Fruit fly (Drosophila melanogaster) whole organism, embryonic: ENCODE measurements around the gene dpp.

Experiments used
- Atf3 ChIP-seq: fragments of 200-800 bp; sonication (Bioruptor generic); optimal IDR thresholded peaks from 3 replicates; lab custom pipeline; 2016; ENCODE audit warnings: missing biosample characterization, missing genetic modification characterization
- CG10462 ChIP-seq: fragments of 200-800 bp; sonication (Bioruptor generic); optimal IDR thresholded peaks from 2 replicates; lab custom pipeline; 2016; ENCODE audit warnings: missing biosample characterization, missing genetic modification characterization
- CG11456 ChIP-seq: fragments of 200-800 bp; sonication (Bioruptor generic); IDR thresholded peaks from 3 replicates; pipeline ENCODE4 v1.3.6; 2022; ENCODE audit warnings: missing biosample characterization, missing genetic modification characterization
- CG12104 ChIP-seq: fragments of 200-800 bp; sonication (Bioruptor generic); optimal IDR thresholded peaks from 3 replicates; lab custom pipeline; 2016; ENCODE audit warnings: missing biosample characterization, missing genetic modification characterization
- CG12219 ChIP-seq: fragments of 200-800 bp; sonication (Bioruptor generic); optimal IDR thresholded peaks from 3 replicates; lab custom pipeline; 2018; ENCODE audit warnings: missing biosample characterization, mild to moderate bottlenecking, missing genetic modification characterization
- CG14667 ChIP-seq: fragments of 200-800 bp; sonication (Bioruptor generic); IDR thresholded peaks from 2 replicates; pipeline ENCODE4 v1.3.6; 2022; ENCODE audit warnings: missing biosample characterization, missing genetic modification characterization
- CG15011 ChIP-seq: fragments of 200-800 bp; sonication (Bioruptor generic); optimal IDR thresholded peaks from 3 replicates; lab custom pipeline; 2018; ENCODE audit warnings: missing biosample characterization, mild to moderate bottlenecking, missing genetic modification characterization
- CG1602 ChIP-seq: fragments of 200-800 bp; sonication (Bioruptor generic); optimal IDR thresholded peaks from 3 replicates; lab custom pipeline; 2016; ENCODE audit warnings: missing biosample characterization, missing genetic modification characterization
- CG1832 ChIP-seq: fragments of 200-800 bp; sonication (Bioruptor generic); optimal IDR thresholded peaks from 2 replicates; lab custom pipeline; 2017; ENCODE audit warnings: missing biosample characterization, mild to moderate bottlenecking, missing genetic modification characterization, inconsistent platforms
- CG2116 ChIP-seq: fragments of 200-800 bp; sonication (Bioruptor generic); optimal IDR thresholded peaks from 3 replicates; lab custom pipeline; 2018; ENCODE audit warnings: missing biosample characterization, mild to moderate bottlenecking, missing genetic modification characterization
- CG2120 ChIP-seq: fragments of 200-800 bp; sonication (Bioruptor generic); optimal IDR thresholded peaks from 3 replicates; lab custom pipeline; 2016; ENCODE audit warnings: missing biosample characterization, missing genetic modification characterization
- CG2129 ChIP-seq: fragments of 200-800 bp; sonication (Bioruptor generic); IDR thresholded peaks from 2 replicates; pipeline ENCODE4 v1.3.6; 2022; ENCODE audit warnings: missing biosample characterization, missing genetic modification characterization; ENCODE audit not compliant: partially characterized antibody
- CG32532 ChIP-seq: fragments of 200-800 bp; sonication (Bioruptor generic); IDR thresholded peaks from 2 replicates; pipeline ENCODE4 v1.3.6; 2022; ENCODE audit warnings: missing biosample characterization, missing genetic modification characterization
- CG32767 ChIP-seq: fragments of 200-800 bp; sonication (Bioruptor generic); IDR thresholded peaks from 2 replicates; pipeline ENCODE4 v1.3.6; 2022; ENCODE audit warnings: missing biosample characterization, missing genetic modification characterization
- CG33557 ChIP-seq: fragments of 200-800 bp; sonication (Bioruptor generic); optimal IDR thresholded peaks from 2 replicates; lab custom pipeline; 2019; ENCODE audit warnings: missing biosample characterization, mild to moderate bottlenecking, missing genetic modification characterization, moderate library complexity
- CG3838 ChIP-seq: fragments of 200-800 bp; sonication (Bioruptor generic); optimal IDR thresholded peaks from 3 replicates; lab custom pipeline; 2016; ENCODE audit warnings: missing biosample characterization, missing genetic modification characterization
- CG4707 ChIP-seq: fragments of 200-800 bp; sonication (Bioruptor generic); optimal IDR thresholded peaks from 2 replicates; lab custom pipeline; 2018; ENCODE audit warnings: missing biosample characterization, mild to moderate bottlenecking, missing genetic modification characterization, moderate library complexity
- CG8765 ChIP-seq: fragments of 200-800 bp; sonication (Bioruptor generic); IDR thresholded peaks from 2 replicates; pipeline ENCODE4 v1.3.6; 2022; ENCODE audit warnings: missing biosample characterization, missing genetic modification characterization
- Camta ChIP-seq: fragments of 200-800 bp; sonication (Bioruptor generic); optimal IDR thresholded peaks from 2 replicates; lab custom pipeline; 2016; ENCODE audit warnings: missing biosample characterization, missing genetic modification characterization
- Chrac-16 ChIP-seq: fragments of 200-800 bp; sonication (Bioruptor generic); optimal IDR thresholded peaks from 3 replicates; lab custom pipeline; 2016; ENCODE audit warnings: missing biosample characterization, missing genetic modification characterization
- Dip3 ChIP-seq: fragments of 200-800 bp; sonication (Bioruptor generic); optimal IDR thresholded peaks from 3 replicates; lab custom pipeline; 2016; ENCODE audit warnings: missing biosample characterization, missing genetic modification characterization
- Eip74EF ChIP-seq, 2 experiments: fragments of 200-800 bp in 1 of 2; fragments of >200 bp in 1 of 2; sonication (Bioruptor generic) in 1 of 2; optimal IDR thresholded peaks; 2 replicates each; lab custom pipeline; 2017 to 2019; ENCODE audit warnings: missing biosample characterization in 2 of 2, missing genetic modification characterization in 2 of 2, mild to moderate bottlenecking in 1 of 2, moderate library complexity in 1 of 2
- Ets97D ChIP-seq: fragments of 200-800 bp; sonication (Bioruptor generic); optimal IDR thresholded peaks from 3 replicates; lab custom pipeline; 2016; ENCODE audit warnings: missing biosample characterization, missing genetic modification characterization
- H2.0 ChIP-seq: fragments of 200-800 bp; sonication (Bioruptor generic); IDR thresholded peaks from 2 replicates; pipeline ENCODE4 v1.3.6; 2022; ENCODE audit warnings: missing biosample characterization, missing genetic modification characterization
- HLH3B ChIP-seq: fragments of 200-800 bp; sonication (Bioruptor generic); IDR thresholded peaks from 2 replicates; pipeline ENCODE4 v1.3.6; 2022; ENCODE audit warnings: missing biosample characterization, missing genetic modification characterization
- Hey ChIP-seq: fragments of 200-800 bp; sonication (Bioruptor generic); optimal IDR thresholded peaks from 3 replicates; lab custom pipeline; 2018; ENCODE audit warnings: missing biosample characterization, mild to moderate bottlenecking, missing genetic modification characterization
- Kr ChIP-seq: fragments of 200-800 bp; sonication (Bioruptor generic); optimal IDR thresholded peaks from 2 replicates; lab custom pipeline; 2017; ENCODE audit warnings: missing biosample characterization, mild to moderate bottlenecking, missing genetic modification characterization
- Oli ChIP-seq: fragments of 200-800 bp; sonication (Bioruptor generic); optimal IDR thresholded peaks from 2 replicates; lab custom pipeline; 2018; ENCODE audit warnings: missing biosample characterization, mild to moderate bottlenecking, missing genetic modification characterization, moderate library complexity
- Pdp1 ChIP-seq, 2 experiments: fragments of 200-800 bp; sonication (Bioruptor generic); optimal IDR thresholded peaks; 3 replicates each; lab custom pipeline; 2016; ENCODE audit warnings: missing biosample characterization in 2 of 2, missing genetic modification characterization in 2 of 2, mild to moderate bottlenecking in 1 of 2, moderate library complexity in 1 of 2
- Poxn ChIP-seq: fragments of 200-800 bp; sonication (Bioruptor generic); IDR thresholded peaks from 2 replicates; pipeline ENCODE4 v1.3.6; 2022; ENCODE audit warnings: missing biosample characterization, missing genetic modification characterization
- Rfx ChIP-seq: fragments of 200-800 bp; sonication (Bioruptor generic); IDR thresholded peaks from 2 replicates; pipeline ENCODE4 v1.3.6; 2022; ENCODE audit warnings: missing biosample characterization, missing genetic modification characterization
- Ssrp ChIP-seq: fragments of 200-800 bp; sonication (Bioruptor generic); optimal IDR thresholded peaks from 2 replicates; lab custom pipeline; 2018; ENCODE audit warnings: missing biosample characterization, mild to moderate bottlenecking, missing genetic modification characterization, moderate library complexity
- ac ChIP-seq: fragments of 200-800 bp; sonication (Bioruptor generic); optimal IDR thresholded peaks from 3 replicates; lab custom pipeline; 2017; ENCODE audit warnings: missing biosample characterization, mild to moderate bottlenecking, missing genetic modification characterization
- al ChIP-seq: fragments of 200-800 bp; sonication (Bioruptor generic); IDR thresholded peaks from 2 replicates; pipeline ENCODE4 v1.3.6; 2022; ENCODE audit warnings: missing biosample characterization, missing genetic modification characterization
- bab2 ChIP-seq: fragments of 200-800 bp; sonication (Bioruptor generic); optimal IDR thresholded peaks from 2 replicates; lab custom pipeline; 2016; ENCODE audit warnings: missing biosample characterization, missing genetic modification characterization
- cato ChIP-seq: fragments of 200-800 bp; sonication (Bioruptor generic); optimal IDR thresholded peaks from 2 replicates; lab custom pipeline; 2016; ENCODE audit warnings: missing biosample characterization, missing genetic modification characterization, borderline replicate concordance
- da ChIP-seq: fragments of 200-800 bp; sonication (Bioruptor generic); optimal IDR thresholded peaks from 2 replicates; lab custom pipeline; 2016; ENCODE audit warnings: missing biosample characterization, missing genetic modification characterization
- dmrt99B ChIP-seq: fragments of 200-800 bp; sonication (Bioruptor generic); optimal IDR thresholded peaks from 2 replicates; lab custom pipeline; 2018; ENCODE audit warnings: missing biosample characterization, mild to moderate bottlenecking, missing genetic modification characterization, moderate library complexity
- esg ChIP-seq: fragments of 200-800 bp; sonication (Bioruptor generic); conservative IDR thresholded peaks from 2 replicates; pipeline ENCODE4 v1.3.6; 2022; ENCODE audit warnings: missing biosample characterization, missing genetic modification characterization
- gcm2 ChIP-seq: fragments of 200-800 bp; sonication (Bioruptor generic); optimal IDR thresholded peaks from 2 replicates; lab custom pipeline; 2016; ENCODE audit warnings: missing biosample characterization, missing genetic modification characterization
- lola ChIP-seq, 3 experiments: fragments of >200 bp in 2 of 3; fragments of 200-800 bp in 1 of 3; sonication (Bioruptor generic) in 1 of 3; optimal IDR thresholded peaks; 2 replicates each; lab custom pipeline; 2017 to 2019; ENCODE audit warnings: missing biosample characterization in 3 of 3, missing genetic modification characterization in 3 of 3, mild to moderate bottlenecking in 1 of 3, moderate library complexity in 1 of 3
- pum ChIP-seq: fragments of 200-800 bp; sonication (Bioruptor generic); optimal IDR thresholded peaks from 2 replicates; lab custom pipeline; 2016; ENCODE audit warnings: missing biosample characterization, missing genetic modification characterization
- ro ChIP-seq: fragments of 200-800 bp; sonication (Bioruptor generic); IDR thresholded peaks from 2 replicates; pipeline ENCODE4 v1.3.6; 2022; ENCODE audit warnings: missing biosample characterization, missing genetic modification characterization
- sisA ChIP-seq: fragments of 200-800 bp; sonication (Bioruptor generic); IDR thresholded peaks from 2 replicates; pipeline ENCODE4 v1.3.6; 2022; ENCODE audit warnings: missing biosample characterization, missing genetic modification characterization
- slbo ChIP-seq: fragments of 200-800 bp; sonication (Bioruptor generic); IDR thresholded peaks from 2 replicates; pipeline ENCODE4 v1.3.6; 2022; ENCODE audit warnings: missing biosample characterization, missing genetic modification characterization
- sr ChIP-seq: fragments of 200-800 bp; sonication (Bioruptor generic); IDR thresholded peaks from 3 replicates; pipeline ENCODE4 v1.3.6; 2022; ENCODE audit warnings: missing biosample characterization, missing genetic modification characterization
- tio ChIP-seq: fragments of 200-800 bp; sonication (Bioruptor generic); optimal IDR thresholded peaks from 2 replicates; lab custom pipeline; 2017; ENCODE audit warnings: missing biosample characterization, missing genetic modification characterization, inconsistent platforms
- unc-4 ChIP-seq: fragments of 200-800 bp; sonication (Bioruptor generic); IDR thresholded peaks from 2 replicates; pipeline ENCODE4 v1.3.6; 2022; ENCODE audit warnings: missing biosample characterization, missing genetic modification characterization; ENCODE audit not compliant: partially characterized antibody
- zf30C ChIP-seq: fragments of 200-800 bp; sonication (Bioruptor generic); optimal IDR thresholded peaks from 3 replicates; lab custom pipeline; 2018; ENCODE audit warnings: missing biosample characterization, mild to moderate bottlenecking, missing genetic modification characterization

The dpp gene

DNA sequence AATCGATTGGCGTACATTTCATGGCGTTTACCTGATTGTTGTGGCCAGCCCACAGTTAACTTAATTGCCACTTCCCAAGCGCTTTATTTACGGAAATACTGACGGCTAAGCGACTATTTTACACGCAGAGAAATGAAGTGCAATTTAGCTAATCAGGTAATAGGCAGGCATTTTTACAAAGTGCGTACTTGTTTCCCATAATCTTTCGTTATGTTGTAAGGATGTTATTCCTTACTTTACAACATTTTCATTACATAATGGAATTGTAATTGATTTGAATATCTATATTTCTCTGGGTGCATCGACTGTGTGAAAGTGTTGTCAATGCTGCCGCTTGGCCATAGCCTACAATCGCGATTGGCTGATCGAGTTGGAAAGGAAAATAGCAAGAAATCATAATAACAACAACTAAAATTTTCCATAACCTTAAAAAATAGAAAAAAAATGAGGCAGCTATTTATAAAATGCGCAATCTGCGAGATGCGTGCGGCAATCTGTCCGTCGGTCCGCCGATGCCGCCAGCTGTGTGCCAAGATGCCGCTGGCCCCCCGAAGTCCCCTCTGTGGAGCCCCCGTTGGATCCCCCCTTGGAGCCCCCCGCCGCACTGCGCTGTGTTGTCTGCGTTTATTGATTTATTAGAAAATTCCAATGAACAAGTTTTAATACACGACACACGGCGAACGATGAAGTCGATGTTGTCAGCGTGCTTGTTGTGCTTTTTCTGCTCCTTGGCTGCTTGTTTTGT lies 1.6 kb upstream of the dpp start (continued):
- TF ChIP-seq CG32532 (peak; percentile 47), Camta (GFP tag; lab: Kevin White, UChicago) (peak; percentile 19), CG12219 (GFP tag; lab: Kevin White, UChicago) (peak; percentile 52), da (GFP tag; lab: Kevin White, UChicago) (no peak), CG33557 (no peak), Rfx (GFP tag; lab: Robert Waterston, UW) (peak; percentile 63), Oli (peak; percentile 63), CG3838 (GFP tag; lab: Kevin White, UChicago) (no peak), CG1602 (GFP tag; lab: Kevin White, UChicago) (peak; percentile 35), bab2 (GFP tag; lab: Kevin White, UChicago) (peak; percentile 44), al (GFP tag; lab: Robert Waterston, UW) (peak; percentile 10; the same call in 1 of the 2 replicates), Kr (GFP tag; lab: Kevin White, UChicago) (no peak), CG12104 (no peak), CG2116 (GFP tag; lab: Kevin White, UChicago) (no peak), CG2129 (GFP tag; lab: Robert Waterston, UW) (no peak), lola (GFP tag; optimal IDR thresholded peaks at IDR 0.05; lab: Kevin White, UChicago) (no peak), esg (peak; percentile 42), Ets97D (peak; percentile 5), slbo (GFP tag; lab: Robert Waterston, UW) (0 out of 2 replicates have a peak, but pooled peaks have one; percentile 20), Atf3 (GFP tag; lab: Kevin White, UChicago) (peak; percentile 38), tio (GFP tag; lab: Kevin White, UChicago) (peak; percentile 24), ro (GFP tag; lab: Robert Waterston, UW) (no peak), CG1832 (GFP tag; lab: Kevin White, UChicago) (no peak), CG4707 (no peak), CG10462 (GFP tag; lab: Kevin White, UChicago) (no peak), H2.0 (GFP tag; lab: Robert Waterston, UW) (peak; percentile 47), Chrac-16 (peak; percentile 26), HLH3B (peak; percentile 72), cato (GFP tag; lab: Kevin White, UChicago) (peak; percentile 41), zf30C (GFP tag; lab: Kevin White, UChicago) (no peak), CG14667 (peak; percentile 34; the same call in 1 of the 2 replicates), Ssrp (peak; percentile 55), CG11456 (GFP tag; lab: Robert Waterston, UW) (peak; percentile 37; the same call in 1 of the 3 replicates), pum (peak; percentile 16), gcm2 (GFP tag; lab: Kevin White, UChicago) (no peak), CG8765 (GFP tag; lab: Robert Waterston, UW) (no peak), CG32767 (no peak), Dip3 (GFP tag; lab: Kevin White, UChicago) (no peak), sisA (GFP tag; lab: Robert Waterston, UW) (peak; percentile 68), unc-4 (no peak), dmrt99B (peak; percentile 82), Hey (tag; lab: Kevin White, UChicago) (no peak), sr (GFP tag; lab: Robert Waterston, UW) (peak; percentile 33; the same call in 1 of the 3 replicates), Poxn (GFP tag; lab: Robert Waterston, UW) (no peak), Eip74EF (GFP tag; optimal IDR thresholded peaks at IDR 0.05; lab: Kevin White, UChicago) (peak in 1 of 2 experiments; percentile 59), CG15011 (GFP tag; lab: Kevin White, UChicago) (no peak), CG2120 (GFP tag; lab: Kevin White, UChicago) (peak; percentile 38), ac (GFP tag; lab: Kevin White, UChicago) (no peak), Pdp1 (GFP tag; optimal IDR thresholded peaks at IDR 0.05; lab: Kevin White, UChicago) (peak; percentile 51 to 81)
